Worm (Caenorhabditis elegans): ENCODE data around the gene set-9.

DNA sequence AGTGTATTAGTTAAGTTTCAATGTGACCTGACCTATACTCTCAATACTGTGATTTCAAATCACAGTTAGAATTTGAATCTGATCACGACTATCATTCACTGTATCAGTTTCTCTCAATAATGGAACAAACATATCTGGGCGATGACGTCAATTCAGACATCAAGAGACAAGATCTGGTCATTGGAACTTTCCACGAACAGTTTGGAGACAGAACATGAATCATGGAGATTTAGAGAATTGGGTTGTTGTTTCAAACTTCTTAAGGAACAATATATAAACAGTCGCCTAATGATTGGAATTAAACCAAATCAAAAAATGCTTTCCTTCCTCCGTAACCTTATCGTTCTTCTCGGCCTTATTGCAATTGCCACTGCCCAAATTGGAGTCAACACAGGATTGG, 16.5 kb upstream of the set-9 start, which contains the start of gene F15E6.4:
- TF ChIP-seq sptf-1 (tag; optimal IDR thresholded peaks at IDR 0.05): no peak
- no peak for TF ChIP-seq zip-8 (tag; optimal IDR thresholded peaks at IDR 0.05)
- TF ChIP-seq nhr-237 (tag; optimal IDR thresholded peaks at IDR 0.05): no peak
- no peak for TF ChIP-seq nhr-76 (tag; optimal IDR thresholded peaks at IDR 0.05)

All from whole organism, mixed stage, embryonic.